Worm (Caenorhabditis elegans) whole organism, L1 larva: ENCODE measurements around the gene Y39A1A.16.

Source experiments
- C16A3.4 ChIP-seq: fragments of 150-350 bp; optimal IDR thresholded peaks from 2 replicates; lab custom pipeline; 2014; ENCODE audit warnings: missing biosample characterization, missing genetic modification characterization
- F16B12.6 ChIP-seq: fragments of 150-350 bp; optimal IDR thresholded peaks from 2 replicates; lab custom pipeline; 2014; ENCODE audit warnings: missing biosample characterization, missing genetic modification characterization
- Y116A8C.19 ChIP-seq: sonication (generic microtip); optimal IDR thresholded peaks from 2 replicates; lab custom pipeline; 2016; ENCODE audit warnings: missing compliant biosample characterization, missing genetic modification characterization, borderline replicate concordance
- alr-1 ChIP-seq: fragments of 200-800 bp; sonication (Bioruptor generic); optimal IDR thresholded peaks from 2 replicates; lab custom pipeline; 2018; ENCODE audit warnings: borderline replicate concordance, mild to moderate bottlenecking, missing genetic modification characterization, missing compliant biosample characterization
- ama-1 ChIP-seq: fragments of 150-350 bp; optimal IDR thresholded peaks from 2 replicates; lab custom pipeline; 2014
- ceh-63 ChIP-seq: fragments of 200-800 bp; sonication (Bioruptor generic); optimal IDR thresholded peaks from 2 replicates; lab custom pipeline; 2018; ENCODE audit warnings: mild to moderate bottlenecking, missing genetic modification characterization, missing compliant biosample characterization
- ceh-8 ChIP-seq: fragments of 200-800 bp; sonication (Bioruptor generic); optimal IDR thresholded peaks from 2 replicates; lab custom pipeline; 2018; ENCODE audit warnings: mild to moderate bottlenecking, missing genetic modification characterization, moderate library complexity, missing compliant biosample characterization
- ces-1 ChIP-seq: fragments of 150-350 bp; optimal IDR thresholded peaks from 2 replicates; lab custom pipeline; 2014; ENCODE audit warnings: missing biosample characterization, missing genetic modification reagents, missing genetic modification characterization
- dpl-1 ChIP-seq, 3 experiments: fragments of 150-350 bp in 2 of 3; sonication (generic microtip) in 1 of 3; optimal IDR thresholded peaks; 2 replicates each; lab custom pipeline; 2014 to 2017; ENCODE audit warnings: missing biosample characterization in 3 of 3, missing genetic modification characterization in 3 of 3, missing genetic modification reagents in 3 of 3
- dsc-1 ChIP-seq: sonication (generic microtip); optimal IDR thresholded peaks from 2 replicates; lab custom pipeline; 2016; ENCODE audit warnings: mild to moderate bottlenecking, missing genetic modification characterization, missing compliant biosample characterization
- efl-1 ChIP-seq, 4 experiments: fragments of 150-350 bp; optimal IDR thresholded peaks in 3 of 4; peaks in 1 of 4; 1 replicate in 1 of 4; 2 replicates in 3 of 4; lab custom pipeline; 2014; ENCODE audit warnings: missing biosample characterization in 2 of 4, missing genetic modification characterization in 2 of 4, missing genetic modification reagents in 2 of 4
- egl-13 ChIP-seq: sonication (generic microtip); optimal IDR thresholded peaks from 2 replicates; lab custom pipeline; 2016; ENCODE audit warnings: missing genotype, missing genetic modification reagents, missing genetic modification characterization, missing compliant biosample characterization
- elt-2 ChIP-seq: sonication (generic microtip); optimal IDR thresholded peaks from 2 replicates; lab custom pipeline; 2016; ENCODE audit warnings: missing genetic modification characterization, mild to moderate bottlenecking, inconsistent platforms, missing compliant biosample characterization, missing genetic modification reagents
- elt-3 ChIP-seq, 6 experiments: fragments of 150-350 bp in 1 of 6; sonication (generic microtip); optimal IDR thresholded peaks; 2 replicates each; lab custom pipeline; 2017 to 2018; ENCODE audit warnings: missing biosample characterization in 6 of 6, missing genetic modification characterization in 6 of 6, inconsistent platforms in 1 of 6
- fkh-10 ChIP-seq: sonication (generic microtip); optimal IDR thresholded peaks from 2 replicates; lab custom pipeline; 2017; ENCODE audit warnings: missing biosample characterization, missing genetic modification reagents, missing genetic modification characterization
- fkh-8 ChIP-seq: sonication (generic microtip); optimal IDR thresholded peaks from 2 replicates; lab custom pipeline; 2016; ENCODE audit warnings: mild to moderate bottlenecking, missing genetic modification characterization, missing compliant biosample characterization
- fos-1 ChIP-seq: fragments of 150-350 bp; optimal IDR thresholded peaks from 2 replicates; lab custom pipeline; 2014; ENCODE audit warnings: missing biosample characterization, missing genetic modification characterization
- hlh-17 ChIP-seq: fragments of 200-800 bp; sonication (Bioruptor generic); optimal IDR thresholded peaks from 2 replicates; lab custom pipeline; 2018; ENCODE audit warnings: missing genetic modification characterization, mild to moderate bottlenecking, missing compliant biosample characterization, moderate library complexity, borderline replicate concordance
- hlh-4 ChIP-seq: sonication (generic microtip); optimal IDR thresholded peaks from 2 replicates; lab custom pipeline; 2016; ENCODE audit warnings: mild to moderate bottlenecking, missing genetic modification characterization, missing compliant biosample characterization
- hpl-2 ChIP-seq: fragments of 150-350 bp; optimal IDR thresholded peaks from 2 replicates; lab custom pipeline; 2014; ENCODE audit warnings: missing biosample characterization, missing genetic modification reagents, missing genetic modification characterization
- lin-14 ChIP-seq: fragments of 200-800 bp; sonication (Bioruptor generic); optimal IDR thresholded peaks from 2 replicates; lab custom pipeline; 2018; ENCODE audit warnings: mild to moderate bottlenecking, missing genetic modification characterization, moderate library complexity, missing compliant biosample characterization
- lin-35 ChIP-seq, 2 experiments: fragments of 150-350 bp; optimal IDR thresholded peaks; 2 replicates each; lab custom pipeline; 2014; ENCODE audit warnings: missing biosample characterization in 2 of 2, missing genetic modification characterization in 2 of 2, missing genetic modification reagents in 2 of 2
- lsy-2 ChIP-seq, 2 experiments: fragments of 150-350 bp; optimal IDR thresholded peaks; 2 replicates each; lab custom pipeline; 2014; ENCODE audit warnings: missing biosample characterization in 2 of 2, missing genetic modification characterization in 2 of 2
- mab-9 ChIP-seq: fragments of 200-800 bp; sonication (Bioruptor generic); IDR thresholded peaks from 2 replicates; pipeline ENCODE4 v1.3.6; 2022; ENCODE audit warnings: missing genetic modification reagents, missing genetic modification characterization, missing compliant biosample characterization
- mdl-1 ChIP-seq, 2 experiments: fragments of 150-350 bp; optimal IDR thresholded peaks; 2 replicates each; lab custom pipeline; 2014 to 2017; ENCODE audit warnings: missing biosample characterization in 2 of 2, missing genetic modification characterization in 2 of 2, inconsistent platforms in 1 of 2
- mep-1 ChIP-seq: fragments of 150-350 bp; optimal IDR thresholded peaks from 2 replicates; lab custom pipeline; 2014; ENCODE audit warnings: missing biosample characterization, missing genetic modification characterization
- nhr-11 ChIP-seq: fragments of 150-350 bp; optimal IDR thresholded peaks from 2 replicates; lab custom pipeline; 2014; ENCODE audit warnings: missing biosample characterization, missing genetic modification characterization
- nhr-12 ChIP-seq: sonication (generic microtip); optimal IDR thresholded peaks from 2 replicates; lab custom pipeline; 2017; ENCODE audit warnings: missing biosample characterization, missing genetic modification characterization
- nhr-19 ChIP-seq: fragments of 200-800 bp; sonication (Bioruptor generic); conservative IDR thresholded peaks from 2 replicates; pipeline ENCODE4 v1.3.6; 2022; ENCODE audit warnings: missing genetic modification characterization, missing compliant biosample characterization
- nhr-237 ChIP-seq: fragments of 150-350 bp; optimal IDR thresholded peaks from 2 replicates; lab custom pipeline; 2014; ENCODE audit warnings: missing biosample characterization, missing genetic modification characterization
- nhr-28 ChIP-seq: fragments of 150-350 bp; optimal IDR thresholded peaks from 2 replicates; lab custom pipeline; 2014; ENCODE audit warnings: missing biosample characterization, missing genetic modification characterization
- nhr-47 ChIP-seq: sonication (generic microtip); optimal IDR thresholded peaks from 2 replicates; lab custom pipeline; 2016; ENCODE audit warnings: mild to moderate bottlenecking, missing genetic modification characterization, moderate library complexity, missing compliant biosample characterization
- nhr-71 ChIP-seq: sonication (generic microtip); optimal IDR thresholded peaks from 2 replicates; lab custom pipeline; 2016; ENCODE audit warnings: mild to moderate bottlenecking, missing genetic modification characterization, moderate library complexity, missing compliant biosample characterization
- nhr-77 ChIP-seq: fragments of 150-350 bp; optimal IDR thresholded peaks from 2 replicates; lab custom pipeline; 2014; ENCODE audit warnings: missing biosample characterization, missing genetic modification characterization
- nhr-84 ChIP-seq: sonication (generic microtip); optimal IDR thresholded peaks from 2 replicates; lab custom pipeline; 2017; ENCODE audit warnings: missing biosample characterization, missing genetic modification characterization
- pag-3 ChIP-seq: sonication (generic microtip); optimal IDR thresholded peaks from 2 replicates; lab custom pipeline; 2017; ENCODE audit warnings: missing genetic modification characterization, mild to moderate bottlenecking, missing compliant biosample characterization, antibody characterized with exemption, borderline replicate concordance; ENCODE audit not compliant: insufficient read depth
- pqm-1 ChIP-seq: sonication (generic microtip); optimal IDR thresholded peaks from 3 replicates; lab custom pipeline; 2017; ENCODE audit warnings: missing biosample characterization, missing genetic modification characterization
- rnt-1 ChIP-seq: sonication (generic microtip); optimal IDR thresholded peaks from 2 replicates; lab custom pipeline; 2016; ENCODE audit warnings: mild to moderate bottlenecking, missing genetic modification characterization, moderate library complexity, missing compliant biosample characterization
- skn-1 ChIP-seq: fragments of 150-350 bp; optimal IDR thresholded peaks from 2 replicates; lab custom pipeline; 2014; ENCODE audit warnings: missing biosample characterization, missing genetic modification characterization
- snpc-4 ChIP-seq: fragments of 150-350 bp; optimal IDR thresholded peaks from 2 replicates; lab custom pipeline; 2014; ENCODE audit warnings: missing biosample characterization, missing genetic modification characterization
- snu-23 ChIP-seq: sonication (generic microtip); optimal IDR thresholded peaks from 2 replicates; lab custom pipeline; 2016; ENCODE audit warnings: missing genetic modification characterization, missing compliant biosample characterization
- sox-4 ChIP-seq: sonication (generic microtip); optimal IDR thresholded peaks from 2 replicates; lab custom pipeline; 2016; ENCODE audit warnings: missing genetic modification characterization, missing compliant biosample characterization
- sup-37 ChIP-seq: fragments of 200-800 bp; sonication (Bioruptor generic); optimal IDR thresholded peaks from 2 replicates; lab custom pipeline; 2018; ENCODE audit warnings: mild to moderate bottlenecking, missing genetic modification characterization, missing compliant biosample characterization
- swsn-7 ChIP-seq: sonication (generic microtip); optimal IDR thresholded peaks from 2 replicates; lab custom pipeline; 2016; ENCODE audit warnings: missing genetic modification characterization, missing compliant biosample characterization
- tbx-2 ChIP-seq: sonication (generic microtip); optimal IDR thresholded peaks from 2 replicates; lab custom pipeline; 2016; ENCODE audit warnings: missing genetic modification characterization, missing compliant biosample characterization
- unc-30 ChIP-seq: sonication (generic microtip); optimal IDR thresholded peaks from 2 replicates; lab custom pipeline; 2017; ENCODE audit warnings: missing biosample characterization, missing genetic modification characterization
- unc-98 ChIP-seq: fragments of 200-800 bp; sonication (Bioruptor generic); IDR thresholded peaks from 2 replicates; pipeline ENCODE4 v1.3.6; 2022; ENCODE audit warnings: missing genetic modification characterization, missing compliant biosample characterization
- vab-15 ChIP-seq: sonication (generic microtip); optimal IDR thresholded peaks from 2 replicates; lab custom pipeline; 2017; ENCODE audit warnings: missing genotype, mild to moderate bottlenecking, missing genetic modification characterization, missing compliant biosample characterization

Gene Y39A1A.16

ce11 chrIII:10646094-10646493, 33.0 kb upstream of the Y39A1A.16 start, which contains the start of gene orc-4 (continued):
- TF ChIP-seq efl-1 (optimal IDR thresholded peaks at IDR 0.05; lab: Kevin White, UChicago), result peak; percentile 15 to 33
- peak; percentile 7 to 33 for TF ChIP-seq efl-1 (GFP tag; optimal IDR thresholded peaks at IDR 0.05 in 1 of 2; lab: Kevin White, UChicago)
- TF ChIP-seq dsc-1 (tag; lab: Kevin White, UChicago), result no peak

- no peak for TF ChIP-seq tbx-2 (tag; lab: Kevin White, UChicago)
- TF ChIP-seq nhr-11 (tag; lab: Kevin White, UChicago), result no peak
- TF ChIP-seq hlh-4 (tag; lab: Kevin White, UChicago), result no peak
- TF ChIP-seq ceh-8, result no peak
- no peak for TF ChIP-seq dsc-1 (tag; lab: Kevin White, UChicago)
- TF ChIP-seq F16B12.6 (tag; lab: Kevin White, UChicago), result no peak
- TF ChIP-seq nhr-12 (tag; lab: Kevin White, UChicago), result no peak
- no peak for TF ChIP-seq hpl-2 (GFP tag; lab: Kevin White, UChicago)
- no peak for TF ChIP-seq pag-3
- no peak for TF ChIP-seq lin-35 (GFP tag; optimal IDR thresholded peaks at IDR 0.05; lab: Kevin White, UChicago)
- no peak for TF ChIP-seq lsy-2 (tag; optimal IDR thresholded peaks at IDR 0.05; lab: Kevin White, UChicago)
Observed at ce11 chrIII:10649219-10649618, 29.9 kb upstream of the Y39A1A.16 start, which contains the start of gene emg-1. Gene emg-1, plus strand, starts transcription at chrIII:10649519.

- no peak for TF ChIP-seq skn-1 (tag; lab: Kevin White, UChicago)
- no peak for TF ChIP-seq ama-1 (lab: Kevin White, UChicago)
- TF ChIP-seq ces-1 (GFP tag; lab: Kevin White, UChicago), result no peak
- peak; percentile 63 for TF ChIP-seq mep-1 (tag; lab: Kevin White, UChicago)
- TF ChIP-seq sox-4, result no peak
- peak; percentile 45 to 57 for TF ChIP-seq lin-35 (GFP tag; optimal IDR thresholded peaks at IDR 0.05; lab: Kevin White, UChicago)
- TF ChIP-seq C16A3.4, result peak; percentile 10
- no peak for TF ChIP-seq Y116A8C.19 (tag; lab: Kevin White, UChicago)
- peak in 1 of 2 experiments; percentile 48 for TF ChIP-seq mdl-1 (tag; optimal IDR thresholded peaks at IDR 0.05; lab: Kevin White, UChicago)
- no peak for TF ChIP-seq lin-14 (GFP tag; lab: Kevin White, UChicago)
- no peak for TF ChIP-seq pqm-1
- no peak for TF ChIP-seq snpc-4 (tag; lab: Kevin White, UChicago)
- peak; percentile 66 for TF ChIP-seq nhr-47 (tag; lab: Kevin White, UChicago)
- TF ChIP-seq nhr-19 (GFP tag; lab: Robert Waterston, UW), result no peak
- no peak for TF ChIP-seq nhr-84 (tag; lab: Kevin White, UChicago)
- no peak for TF ChIP-seq elt-2 (tag; lab: Kevin White, UChicago)
- TF ChIP-seq mab-9 (GFP tag; lab: Robert Waterston, UW), result no peak
- TF ChIP-seq hlh-17 (GFP tag; lab: Kevin White, UChicago), result no peak
- peak; percentile 29 for TF ChIP-seq F16B12.6 (tag; lab: Kevin White, UChicago)
- TF ChIP-seq swsn-7, result peak; percentile 53
- peak; percentile 31 to 35 (median 31) for TF ChIP-seq dpl-1 (GFP tag; optimal IDR thresholded peaks at IDR 0.05; lab: Kevin White, UChicago)
- no peak for TF ChIP-seq fos-1 (tag; lab: Kevin White, UChicago)
- no peak for TF ChIP-seq nhr-237 (tag; lab: Kevin White, UChicago)
- no peak for TF ChIP-seq hpl-2 (GFP tag; lab: Kevin White, UChicago)
- no peak for TF ChIP-seq alr-1 (tag; lab: Kevin White, UChicago)
- no peak for TF ChIP-seq egl-13
- peak; percentile 11 for TF ChIP-seq fkh-8 (tag; lab: Kevin White, UChicago)
- TF ChIP-seq ceh-63 (GFP tag; lab: Kevin White, UChicago), result no peak
- no peak for TF ChIP-seq vab-15 (tag; lab: Kevin White, UChicago)
- TF ChIP-seq sup-37, result no peak
- peak; percentile 65 for TF ChIP-seq tbx-2 (tag; lab: Kevin White, UChicago)
- TF ChIP-seq rnt-1 (tag; lab: Kevin White, UChicago), result no peak
- TF ChIP-seq unc-98 (GFP tag; lab: Robert Waterston, UW), result no peak
- no peak for TF ChIP-seq elt-3 (tag; optimal IDR thresholded peaks at IDR 0.05; lab: Kevin White, UChicago)
- no peak for TF ChIP-seq fkh-10 (GFP tag; lab: Kevin White, UChicago)
- no peak for TF ChIP-seq unc-30
- peak; percentile 58 for TF ChIP-seq nhr-71 (tag; lab: Kevin White, UChicago)
- no peak for TF ChIP-seq nhr-28 (tag; lab: Kevin White, UChicago)
- TF ChIP-seq snu-23, result peak; percentile 64
- no peak for TF ChIP-seq nhr-11 (tag; lab: Kevin White, UChicago)
- TF ChIP-seq nhr-77 (tag; lab: Kevin White, UChicago), result no peak
Observed at ce11 chrIII:10651634-10652033, 27.4 kb upstream of the Y39A1A.16 start.
